Worm (Caenorhabditis elegans) whole organism, L1 larva: ENCODE data around the gene srlf-11.

Source experiments
- lin-15B ChIP-seq: fragments of 150-350 bp; sonication (generic microtip); optimal IDR thresholded peaks from 3 replicates; lab custom pipeline; 2014; ENCODE audit warnings: missing biosample characterization, missing genetic modification characterization
- nhr-28 ChIP-seq: fragments of 150-350 bp; optimal IDR thresholded peaks from 2 replicates; lab custom pipeline; 2014; ENCODE audit warnings: missing biosample characterization, missing genetic modification characterization
- nhr-77 ChIP-seq: fragments of 150-350 bp; optimal IDR thresholded peaks from 2 replicates; lab custom pipeline; 2014; ENCODE audit warnings: missing biosample characterization, missing genetic modification characterization
- sptf-1 ChIP-seq: fragments of 150-350 bp; optimal IDR thresholded peaks from 2 replicates; lab custom pipeline; 2014; ENCODE audit warnings: missing biosample characterization, missing genetic modification characterization
- unc-30 ChIP-seq: sonication (generic microtip); optimal IDR thresholded peaks from 2 replicates; lab custom pipeline; 2017; ENCODE audit warnings: missing biosample characterization, missing genetic modification characterization

ce11 chrIV:10868629-10869251 is 17.1 kb downstream of the srlf-11 start, which contains the start of gene F13E9.11:
- TF ChIP-seq lin-15B (tag; lab: Kevin White, UChicago) (no peak), unc-30 (tag; lab: Kevin White, UChicago) (no peak), nhr-28 (no peak), sptf-1 (tag; lab: Kevin White, UChicago) (no peak), nhr-77 (tag; lab: Kevin White, UChicago) (no peak)
